Comparison of ENCODE assay signal across 1 fruit fly cellular context in genomic region chrX:19153288-19154130, dm6.
A peak's percentile ranks its signal among the peaks of the same experiment; 100 is the strongest.
TF ChIP-seq lines count a peak whose summit lies in the region.

No protein-coding gene starts in this region.

TF ChIP-seq in whole organism, embryonic, 481 proteins besides CTCF, POLR2A, EP300 and RAD21 (continued from another document and continues in another):
- no peak for TF ChIP-seq CHES-1-like (GFP tag; optimal IDR thresholded peaks at IDR 0.05; lab: Kevin White, UChicago)
- no peak for TF ChIP-seq p53 (GFP tag; optimal IDR thresholded peaks at IDR 0.05; lab: Kevin White, UChicago)
- TF ChIP-seq da (GFP tag; optimal IDR thresholded peaks at IDR 0.05; lab: Kevin White, UChicago): no peak
- TF ChIP-seq ftz-f1 (GFP tag; optimal IDR thresholded peaks at IDR 0.05; lab: Kevin White, UChicago): peak; percentile 94
- TF ChIP-seq org-1 (GFP tag; optimal IDR thresholded peaks at IDR 0.05; lab: Kevin White, UChicago): no peak
- TF ChIP-seq twi (tag; optimal IDR thresholded peaks at IDR 0.05; lab: Kevin White, UChicago): no peak
- TF ChIP-seq zen2 (GFP tag; IDR thresholded peaks at IDR 0.05; lab: Robert Waterston, UW; ENCODE audit: partially characterized antibody): 0 out of 3 replicates have a peak, but pooled peaks have one; percentile 46
- TF ChIP-seq CG10147 (GFP tag; optimal IDR thresholded peaks at IDR 0.05; lab: Kevin White, UChicago): no peak
- no peak for TF ChIP-seq CG2129 (GFP tag; IDR thresholded peaks at IDR 0.05; lab: Robert Waterston, UW; ENCODE audit: partially characterized antibody)
- peak; percentile 83 to 92 for TF ChIP-seq Trl (optimal IDR thresholded peaks at IDR 0.05; lab: Kevin White, UChicago)
- TF ChIP-seq Trl (GFP tag; optimal IDR thresholded peaks at IDR 0.05; lab: Kevin White, UChicago): no peak
- no peak for TF ChIP-seq fd64A (GFP tag; optimal IDR thresholded peaks at IDR 0.05; lab: Kevin White, UChicago)
- TF ChIP-seq Awh (GFP tag; IDR thresholded peaks at IDR 0.05; lab: Robert Waterston, UW): no peak
- TF ChIP-seq CG18619 (GFP tag; optimal IDR thresholded peaks at IDR 0.05; lab: Kevin White, UChicago): no peak
- no peak for TF ChIP-seq Usf (GFP tag; optimal IDR thresholded peaks at IDR 0.05; lab: Kevin White, UChicago)
- no peak for TF ChIP-seq CG3281 (GFP tag; optimal IDR thresholded peaks at IDR 0.05; lab: Kevin White, UChicago)
- TF ChIP-seq YL-1 (GFP tag; optimal IDR thresholded peaks at IDR 0.05; lab: Kevin White, UChicago): no peak
- TF ChIP-seq Opbp (GFP tag; IDR thresholded peaks at IDR 0.05; lab: Robert Waterston, UW; ENCODE audit: partially characterized antibody): 0 out of 3 replicates have a peak, but pooled peaks have one; percentile 55
- no peak for TF ChIP-seq Sin3A (optimal IDR thresholded peaks at IDR 0.05; lab: Kevin White, UChicago)
- TF ChIP-seq peb (GFP tag; IDR thresholded peaks at IDR 0.05; lab: Robert Waterston, UW): no peak
- TF ChIP-seq CG1832 (GFP tag; optimal IDR thresholded peaks at IDR 0.05; lab: Kevin White, UChicago): peak; percentile 38
- no peak for TF ChIP-seq lilli (GFP tag; optimal IDR thresholded peaks at IDR 0.05; lab: Kevin White, UChicago)
- TF ChIP-seq CG11085 (GFP tag; IDR thresholded peaks at IDR 0.05; lab: Robert Waterston, UW): no peak
- TF ChIP-seq CG3407 (GFP tag; optimal IDR thresholded peaks at IDR 0.05; lab: Kevin White, UChicago): no peak
- TF ChIP-seq sens-2 (GFP tag; IDR thresholded peaks at IDR 0.05; lab: Robert Waterston, UW): no peak
- no peak for TF ChIP-seq CG10366 (GFP tag; IDR thresholded peaks at IDR 0.05; lab: Robert Waterston, UW)
- no peak for TF ChIP-seq dmrt99B (tag; optimal IDR thresholded peaks at IDR 0.05; lab: Kevin White, UChicago)
- TF ChIP-seq nmo (GFP tag; optimal IDR thresholded peaks at IDR 0.05; lab: Kevin White, UChicago): no peak
- TF ChIP-seq CG16863 (GFP tag; optimal IDR thresholded peaks at IDR 0.05; lab: Kevin White, UChicago): no peak
- TF ChIP-seq CG6765 (GFP tag; optimal IDR thresholded peaks at IDR 0.05; lab: Kevin White, UChicago): peak; percentile 14
- no peak for TF ChIP-seq nerfin-2 (GFP tag; IDR thresholded peaks at IDR 0.05; lab: Robert Waterston, UW; ENCODE audit: partially characterized antibody)
- no peak for TF ChIP-seq jumu (GFP tag; optimal IDR thresholded peaks at IDR 0.05; lab: Kevin White, UChicago)
- TF ChIP-seq CG4360 (GFP tag; IDR thresholded peaks at IDR 0.05; lab: Robert Waterston, UW): peak; percentile 96
- TF ChIP-seq CG30403 (GFP tag; optimal IDR thresholded peaks at IDR 0.05; lab: Kevin White, UChicago): no peak
- no peak for TF ChIP-seq CG32767 (GFP tag; IDR thresholded peaks at IDR 0.05; lab: Robert Waterston, UW)
- no peak for TF ChIP-seq ara (GFP tag; IDR thresholded peaks at IDR 0.05; lab: Robert Waterston, UW)
- no peak for TF ChIP-seq CG10565 (GFP tag; optimal IDR thresholded peaks at IDR 0.05; lab: Kevin White, UChicago)
- TF ChIP-seq pita (GFP tag; optimal IDR thresholded peaks at IDR 0.05; lab: Kevin White, UChicago): no peak
- TF ChIP-seq CG18599 (GFP tag; optimal IDR thresholded peaks at IDR 0.05; lab: Kevin White, UChicago): peak; percentile 48
- TF ChIP-seq CG8765 (GFP tag; IDR thresholded peaks at IDR 0.05; lab: Robert Waterston, UW): no peak
- no peak for TF ChIP-seq CG17385 (GFP tag; optimal IDR thresholded peaks at IDR 0.05; lab: Kevin White, UChicago)
- no peak for TF ChIP-seq dimm (GFP tag; IDR thresholded peaks at IDR 0.05; lab: Robert Waterston, UW)
- no peak for TF ChIP-seq ro (GFP tag; IDR thresholded peaks at IDR 0.05; lab: Robert Waterston, UW)
- TF ChIP-seq CG7271 (tag; optimal IDR thresholded peaks at IDR 0.05; lab: Kevin White, UChicago): no peak
- TF ChIP-seq wek (GFP tag; optimal IDR thresholded peaks at IDR 0.05; lab: Kevin White, UChicago): no peak
- TF ChIP-seq Sry-β (GFP tag; optimal IDR thresholded peaks at IDR 0.05; lab: Kevin White, UChicago): no peak
- no peak for TF ChIP-seq croc (GFP tag; conservative IDR thresholded peaks at IDR 0.05; lab: Robert Waterston, UW)
- no peak for TF ChIP-seq usp (GFP tag; optimal IDR thresholded peaks at IDR 0.05; lab: Kevin White, UChicago)
- TF ChIP-seq Atf-2 (GFP tag; optimal IDR thresholded peaks at IDR 0.05; lab: Kevin White, UChicago): no peak
- 0 out of 3 replicates have a peak, but pooled peaks have one; percentile 31 for TF ChIP-seq gce (GFP tag; IDR thresholded peaks at IDR 0.05; lab: Robert Waterston, UW)
- TF ChIP-seq dmrt11E (tag; optimal IDR thresholded peaks at IDR 0.05; lab: Kevin White, UChicago): no peak
- no peak for TF ChIP-seq CG9932 (GFP tag; IDR thresholded peaks at IDR 0.05; lab: Robert Waterston, UW)
- TF ChIP-seq Antp (GFP tag; optimal IDR thresholded peaks at IDR 0.05; lab: Kevin White, UChicago): peak; percentile 1
- no peak for TF ChIP-seq hkb (optimal IDR thresholded peaks at IDR 0.05; lab: Kevin White, UChicago)
- TF ChIP-seq hkb (GFP tag; IDR thresholded peaks at IDR 0.05; lab: Robert Waterston, UW): peak; percentile 23; the same call in 1 of the 2 replicates
- TF ChIP-seq CG11456 (GFP tag; IDR thresholded peaks at IDR 0.05; lab: Robert Waterston, UW): no peak
- no peak for TF ChIP-seq ewg (GFP tag; optimal IDR thresholded peaks at IDR 0.05; lab: Kevin White, UChicago)
- TF ChIP-seq Sry-δ (GFP tag; optimal IDR thresholded peaks at IDR 0.05; lab: Kevin White, UChicago): no peak
- TF ChIP-seq Hmx (GFP tag; optimal IDR thresholded peaks at IDR 0.05; lab: Kevin White, UChicago): no peak
- no peak for TF ChIP-seq CG18476 (GFP tag; optimal IDR thresholded peaks at IDR 0.05; lab: Kevin White, UChicago)
- TF ChIP-seq Ssrp (tag; optimal IDR thresholded peaks at IDR 0.05; lab: Kevin White, UChicago): no peak
- no peak for TF ChIP-seq Six4 (GFP tag; optimal IDR thresholded peaks at IDR 0.05; lab: Kevin White, UChicago)
- TF ChIP-seq CG12659 (GFP tag; optimal IDR thresholded peaks at IDR 0.05; lab: Kevin White, UChicago): no peak
- no peak for TF ChIP-seq CG15073 (GFP tag; optimal IDR thresholded peaks at IDR 0.05; lab: Kevin White, UChicago)
- 0 out of 2 replicates have a peak, but pooled peaks have one; percentile 29 for TF ChIP-seq Dref (GFP tag; IDR thresholded peaks at IDR 0.05; lab: Robert Waterston, UW)
- no peak for TF ChIP-seq oc (tag; optimal IDR thresholded peaks at IDR 0.05; lab: Kevin White, UChicago)
- TF ChIP-seq CG14667 (GFP tag; IDR thresholded peaks at IDR 0.05; lab: Robert Waterston, UW): no peak
- TF ChIP-seq dpn (GFP tag; optimal IDR thresholded peaks at IDR 0.05; lab: Kevin White, UChicago): no peak
- TF ChIP-seq CG3995 (GFP tag; optimal IDR thresholded peaks at IDR 0.05; lab: Kevin White, UChicago): no peak
- TF ChIP-seq mam (GFP tag; optimal IDR thresholded peaks at IDR 0.05; lab: Kevin White, UChicago): no peak
- peak; percentile 100 for TF ChIP-seq kah (GFP tag; optimal IDR thresholded peaks at IDR 0.05; lab: Kevin White, UChicago)
- no peak for TF ChIP-seq CG5953 (GFP tag; IDR thresholded peaks at IDR 0.05; lab: Robert Waterston, UW)
- no peak for TF ChIP-seq CG13775 (GFP tag; optimal IDR thresholded peaks at IDR 0.05; lab: Kevin White, UChicago)
- no peak for TF ChIP-seq tup (GFP tag; optimal IDR thresholded peaks at IDR 0.05; lab: Kevin White, UChicago)
- TF ChIP-seq schlank (tag; optimal IDR thresholded peaks at IDR 0.05; lab: Kevin White, UChicago): no peak
- peak; percentile 32; the same call in 1 of the 2 replicates for TF ChIP-seq chm (GFP tag; IDR thresholded peaks at IDR 0.05; lab: Robert Waterston, UW)
- TF ChIP-seq Ets65A (GFP tag; lab: Kevin White, UChicago): no peak
- TF ChIP-seq Camta (GFP tag; optimal IDR thresholded peaks at IDR 0.05; lab: Kevin White, UChicago): no peak
- TF ChIP-seq Drgx (GFP tag; IDR thresholded peaks at IDR 0.05; lab: Robert Waterston, UW): peak; percentile 28; the same call in 1 of the 2 replicates
- TF ChIP-seq CG15269 (tag; optimal IDR thresholded peaks at IDR 0.05; lab: Kevin White, UChicago): no peak
- TF ChIP-seq CG7928 (GFP tag; optimal IDR thresholded peaks at IDR 0.05; lab: Kevin White, UChicago): no peak
- peak; percentile 61 for TF ChIP-seq NC2α (GFP tag; optimal IDR thresholded peaks at IDR 0.05; lab: Kevin White, UChicago)
- no peak for TF ChIP-seq bsh (GFP tag; optimal IDR thresholded peaks at IDR 0.05; lab: Kevin White, UChicago)
- no peak for TF ChIP-seq ssp (GFP tag; IDR thresholded peaks at IDR 0.05; lab: Robert Waterston, UW)
- TF ChIP-seq CG1602 (GFP tag; optimal IDR thresholded peaks at IDR 0.05; lab: Kevin White, UChicago): no peak
- no peak for TF ChIP-seq PHDP (tag; optimal IDR thresholded peaks at IDR 0.05; lab: Kevin White, UChicago)
- TF ChIP-seq CG10654 (GFP tag; optimal IDR thresholded peaks at IDR 0.05; lab: Kevin White, UChicago): no peak
- peak; percentile 33 for TF ChIP-seq CG6854 (GFP tag; optimal IDR thresholded peaks at IDR 0.05; lab: Kevin White, UChicago)
- TF ChIP-seq CG6272 (GFP tag; IDR thresholded peaks at IDR 0.05; lab: Robert Waterston, UW): no peak
- 0 out of 2 replicates have a peak, but pooled peaks have one; percentile 4 for TF ChIP-seq dati (GFP tag; IDR thresholded peaks at IDR 0.05; lab: Robert Waterston, UW)
- TF ChIP-seq Bgb (GFP tag; IDR thresholded peaks at IDR 0.05; lab: Robert Waterston, UW; ENCODE audit: partially characterized antibody): peak; percentile 51; the same call in 1 of the 2 replicates
- no peak for TF ChIP-seq CG15514 (GFP tag; optimal IDR thresholded peaks at IDR 0.05; lab: Kevin White, UChicago)
- TF ChIP-seq CG30020 (tag; optimal IDR thresholded peaks at IDR 0.05; lab: Kevin White, UChicago): no peak
- no peak for TF ChIP-seq emc (GFP tag; optimal IDR thresholded peaks at IDR 0.05; lab: Kevin White, UChicago)
- TF ChIP-seq Dll (GFP tag; IDR thresholded peaks at IDR 0.05; lab: Robert Waterston, UW; ENCODE audit: partially characterized antibody): peak; percentile 51; the same call in 1 of the 4 replicates
- TF ChIP-seq bcd (GFP tag; optimal IDR thresholded peaks at IDR 0.05; lab: Kevin White, UChicago): no peak
- no peak for TF ChIP-seq tap (tag; optimal IDR thresholded peaks at IDR 0.05; lab: Kevin White, UChicago)
- no peak for TF ChIP-seq Hr3 (GFP tag; optimal IDR thresholded peaks at IDR 0.05; lab: Kevin White, UChicago)
- TF ChIP-seq CG9437 (GFP tag; optimal IDR thresholded peaks at IDR 0.05; lab: Kevin White, UChicago): no peak
- 0 out of 3 replicates have a peak, but pooled peaks have one; percentile 50 for TF ChIP-seq sr (GFP tag; IDR thresholded peaks at IDR 0.05; lab: Robert Waterston, UW)
- TF ChIP-seq CG31365 (tag; optimal IDR thresholded peaks at IDR 0.05; lab: Kevin White, UChicago): no peak
- TF ChIP-seq Ets97D (GFP tag; optimal IDR thresholded peaks at IDR 0.05; lab: Kevin White, UChicago): no peak
- no peak for TF ChIP-seq ken (GFP tag; IDR thresholded peaks at IDR 0.05; lab: Robert Waterston, UW)
- TF ChIP-seq Nf-YB (GFP tag; optimal IDR thresholded peaks at IDR 0.05; lab: Kevin White, UChicago): no peak
- TF ChIP-seq CG14441 (GFP tag; IDR thresholded peaks at IDR 0.05; lab: Robert Waterston, UW): no peak
- no peak for TF ChIP-seq aop (GFP tag; IDR thresholded peaks at IDR 0.05; lab: Robert Waterston, UW)
- no peak for TF ChIP-seq B-H2 (GFP tag; optimal IDR thresholded peaks at IDR 0.05; lab: Kevin White, UChicago)
- no peak for TF ChIP-seq nau (GFP tag; optimal IDR thresholded peaks at IDR 0.05; lab: Kevin White, UChicago)
- peak; percentile 5 for TF ChIP-seq CG2678 (tag; optimal IDR thresholded peaks at IDR 0.05; lab: Kevin White, UChicago)
- no peak for TF ChIP-seq CG32532 (GFP tag; IDR thresholded peaks at IDR 0.05; lab: Robert Waterston, UW)
- TF ChIP-seq E2f2 (GFP tag; IDR thresholded peaks at IDR 0.05; lab: Robert Waterston, UW): 0 out of 2 replicates have a peak, but pooled peaks have one; percentile 13
- TF ChIP-seq Ptx1 (GFP tag; IDR thresholded peaks at IDR 0.05; lab: Robert Waterston, UW): no peak
- peak; percentile 9 for TF ChIP-seq Hmr (GFP tag; optimal IDR thresholded peaks at IDR 0.05; lab: Kevin White, UChicago)
- TF ChIP-seq sna (GFP tag; IDR thresholded peaks at IDR 0.05; lab: Robert Waterston, UW; ENCODE audit: partially characterized antibody): 0 out of 2 replicates have a peak, but pooled peaks have one; percentile 34
- TF ChIP-seq otp (GFP tag; IDR thresholded peaks at IDR 0.05; lab: Robert Waterston, UW): peak; percentile 4; the same call in 1 of the 3 replicates
- no peak for TF ChIP-seq CG17361 (GFP tag; IDR thresholded peaks at IDR 0.05; lab: Robert Waterston, UW)
- peak; percentile 82 for TF ChIP-seq Adf1 (GFP tag; IDR thresholded peaks at IDR 0.05; lab: Robert Waterston, UW)
- no peak for TF ChIP-seq sd (tag; optimal IDR thresholded peaks at IDR 0.05; lab: Kevin White, UChicago)
- TF ChIP-seq CG14710 (tag; optimal IDR thresholded peaks at IDR 0.05; lab: Kevin White, UChicago): no peak
- no peak for TF ChIP-seq Oli (tag; optimal IDR thresholded peaks at IDR 0.05; lab: Kevin White, UChicago)
- no peak for TF ChIP-seq CG2712 (tag; optimal IDR thresholded peaks at IDR 0.05; lab: Kevin White, UChicago)
- no peak for TF ChIP-seq her (GFP tag; optimal IDR thresholded peaks at IDR 0.05; lab: Kevin White, UChicago)
- TF ChIP-seq Lim3 (GFP tag; IDR thresholded peaks at IDR 0.05; lab: Robert Waterston, UW): no peak
- peak; percentile 98 for TF ChIP-seq Deaf1 (tag; optimal IDR thresholded peaks at IDR 0.05; lab: Kevin White, UChicago)
- TF ChIP-seq pb (GFP tag; optimal IDR thresholded peaks at IDR 0.05; lab: Kevin White, UChicago): no peak
- no peak for TF ChIP-seq Ravus (GFP tag; IDR thresholded peaks at IDR 0.05; lab: Robert Waterston, UW)
- TF ChIP-seq ranshi (GFP tag; IDR thresholded peaks at IDR 0.05; lab: Robert Waterston, UW): no peak
- peak; percentile 54; the same call in 1 of the 3 replicates for TF ChIP-seq Aef1 (GFP tag; IDR thresholded peaks at IDR 0.05; lab: Robert Waterston, UW)
- TF ChIP-seq CG34422 (GFP tag; IDR thresholded peaks at IDR 0.05; lab: Robert Waterston, UW): peak; percentile 68; the same call in 2 of the 3 replicates
- no peak for TF ChIP-seq HLH3B (GFP tag; IDR thresholded peaks at IDR 0.05; lab: Robert Waterston, UW)
- TF ChIP-seq Stat92E (GFP tag; optimal IDR thresholded peaks at IDR 0.05; lab: Kevin White, UChicago): peak in 1 of 3 experiments; percentile 22
- no peak for TF ChIP-seq cato (GFP tag; optimal IDR thresholded peaks at IDR 0.05; lab: Kevin White, UChicago; ENCODE audit: borderline replicate concordance)
- TF ChIP-seq CG31441 (GFP tag; IDR thresholded peaks at IDR 0.05; lab: Robert Waterston, UW): no peak
- TF ChIP-seq Dip2 (GFP tag; IDR thresholded peaks at IDR 0.05; lab: Robert Waterston, UW): no peak
- TF ChIP-seq CG34224 (GFP tag; IDR thresholded peaks at IDR 0.05; lab: Robert Waterston, UW; ENCODE audit: partially characterized antibody): no peak
